Worm (Caenorhabditis elegans): Measurements from ENCODE around the gene H35N09.1.
A peak's percentile ranks its signal among the peaks of the same experiment; 100 is the strongest.

The H35N09.1 gene

ce11 chrX:8625090-8625489 lies 20.0 kb downstream of the H35N09.1 start, which contains the start of gene K01A12.3:
Gene K01A12.3 (minus strand): TSS chrX:8625190.
- TF ChIP-seq lin-11 (tag; optimal IDR thresholded peaks at IDR 0.05) (no peak), lsy-2 (tag; optimal IDR thresholded peaks at IDR 0.05) (no peak), nhr-23 (tag; optimal IDR thresholded peaks at IDR 0.05) (no peak), ztf-4 (tag; optimal IDR thresholded peaks at IDR 0.05) (no peak)

ce11 chrX:8638679-8639184 lies 33.6 kb downstream of the H35N09.1 start:
- TF ChIP-seq dmd-4 (tag; optimal IDR thresholded peaks at IDR 0.05) (no peak), aly-2 (tag; optimal IDR thresholded peaks at IDR 0.05) (no peak), Y55F3AM.14 (GFP tag; optimal IDR thresholded peaks at IDR 0.05) (peak; percentile 15), zag-1 (tag; optimal IDR thresholded peaks at IDR 0.05) (no peak), lin-11 (tag; optimal IDR thresholded peaks at IDR 0.05) (no peak), nhr-237 (tag; optimal IDR thresholded peaks at IDR 0.05) (no peak), unc-62 (GFP tag; optimal IDR thresholded peaks at IDR 0.05) (no peak), sma-3 (GFP tag; optimal IDR thresholded peaks at IDR 0.05) (peak; percentile 15), nhr-21 (tag; optimal IDR thresholded peaks at IDR 0.05) (peak; percentile 12)

DNA sequence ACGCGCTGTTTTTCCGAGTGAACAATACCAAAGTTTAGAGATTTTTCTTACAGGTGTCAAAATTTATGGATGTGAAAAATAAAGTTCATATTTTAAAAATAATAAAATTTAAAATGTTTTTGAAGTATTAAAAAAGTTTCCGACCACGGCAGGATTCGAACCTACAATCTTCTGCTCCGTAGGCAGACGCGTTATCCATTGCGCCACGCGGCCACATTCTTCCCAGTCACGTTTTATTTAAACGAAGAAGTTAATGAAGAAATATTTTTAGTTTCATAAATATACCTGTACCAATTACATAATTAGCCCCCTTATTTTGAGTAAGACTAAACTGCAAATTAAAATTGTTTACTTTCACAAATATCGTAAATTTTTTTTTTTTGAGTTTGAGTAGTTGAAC lies 35.5 kb downstream of the H35N09.1 start:
- peak; percentile 13 for TF ChIP-seq sma-3 (GFP tag; optimal IDR thresholded peaks at IDR 0.05)
- no peak for TF ChIP-seq ztf-1 (GFP tag; conservative IDR thresholded peaks at IDR 0.05)
- TF ChIP-seq gmeb-1 (tag; optimal IDR thresholded peaks at IDR 0.05), result no peak
- peak; percentile 1 for TF ChIP-seq fos-1 (tag; optimal IDR thresholded peaks at IDR 0.05)
- TF ChIP-seq crh-2 (tag; optimal IDR thresholded peaks at IDR 0.05), result peak; percentile 11
- TF ChIP-seq nhr-25 (tag; optimal IDR thresholded peaks at IDR 0.05), result no peak
- peak; percentile 18 for TF ChIP-seq sma-9 (GFP tag; optimal IDR thresholded peaks at IDR 0.05)
- no peak for TF ChIP-seq sma-9 (tag; optimal IDR thresholded peaks at IDR 0.05)

- TF ChIP-seq dmd-4 (tag; optimal IDR thresholded peaks at IDR 0.05) (no peak), R02D3.7 (tag; optimal IDR thresholded peaks at IDR 0.05) (no peak), nhr-77 (tag; optimal IDR thresholded peaks at IDR 0.05) (no peak), nhr-129 (tag; optimal IDR thresholded peaks at IDR 0.05) (no peak), F13H6.1 (tag; optimal IDR thresholded peaks at IDR 0.05) (no peak), peb-1 (tag; optimal IDR thresholded peaks at IDR 0.05) (no peak), ZK546.5 (tag; optimal IDR thresholded peaks at IDR 0.05) (no peak), ztf-1 (GFP tag; conservative IDR thresholded peaks at IDR 0.05) (no peak), sma-9 (GFP tag; optimal IDR thresholded peaks at IDR 0.05) (no peak), sma-9 (tag; optimal IDR thresholded peaks at IDR 0.05) (no peak), zag-1 (tag; optimal IDR thresholded peaks at IDR 0.05) (no peak), nhr-25 (tag; optimal IDR thresholded peaks at IDR 0.05) (no peak), ceh-16 (tag; optimal IDR thresholded peaks at IDR 0.05) (no peak), mbf-1 (tag; optimal IDR thresholded peaks at IDR 0.05) (no peak), ama-1 (optimal IDR thresholded peaks at IDR 0.05) (no peak)
These were observed 38.7 kb downstream of the H35N09.1 start, which contains the start of gene stg-2 for ce11 chrX:8643817-8644216. Gene stg-2 (minus strand): TSS chrX:8643917.

- peak; percentile 34 for TF ChIP-seq F13H6.1 (tag; optimal IDR thresholded peaks at IDR 0.05)
- no peak for TF ChIP-seq peb-1 (tag; optimal IDR thresholded peaks at IDR 0.05)
- no peak for TF ChIP-seq ztf-11 (tag; optimal IDR thresholded peaks at IDR 0.05)
- no peak for TF ChIP-seq R02D3.7 (tag; optimal IDR thresholded peaks at IDR 0.05)
- TF ChIP-seq unc-55 (GFP tag; optimal IDR thresholded peaks at IDR 0.05), result peak; percentile 42
- no peak for TF ChIP-seq sma-9 (GFP tag; optimal IDR thresholded peaks at IDR 0.05)
- TF ChIP-seq sma-9 (tag; optimal IDR thresholded peaks at IDR 0.05), result no peak
- no peak for TF ChIP-seq ZK546.5 (tag; optimal IDR thresholded peaks at IDR 0.05)
- no peak for TF ChIP-seq aly-2 (tag; optimal IDR thresholded peaks at IDR 0.05)
- TF ChIP-seq ceh-16 (tag; optimal IDR thresholded peaks at IDR 0.05), result no peak
- TF ChIP-seq mab-5 (tag; optimal IDR thresholded peaks at IDR 0.05), result no peak
- no peak for TF ChIP-seq mdl-1 (tag; optimal IDR thresholded peaks at IDR 0.05)
- TF ChIP-seq unc-62 (GFP tag; optimal IDR thresholded peaks at IDR 0.05), result no peak
- no peak for TF ChIP-seq nhr-77 (tag; optimal IDR thresholded peaks at IDR 0.05)
- TF ChIP-seq egl-27 (tag; optimal IDR thresholded peaks at IDR 0.05), result no peak
- TF ChIP-seq fos-1 (tag; optimal IDR thresholded peaks at IDR 0.05), result peak; percentile 44
- no peak for TF ChIP-seq nhr-25 (tag; optimal IDR thresholded peaks at IDR 0.05)
- TF ChIP-seq snpc-4 (tag; optimal IDR thresholded peaks at IDR 0.05), result no peak
- TF ChIP-seq crh-2 (tag; optimal IDR thresholded peaks at IDR 0.05), result peak; percentile 28
- TF ChIP-seq C34F6.9 (tag; optimal IDR thresholded peaks at IDR 0.05), result no peak
- no peak for TF ChIP-seq elt-3 (tag; optimal IDR thresholded peaks at IDR 0.05)
- TF ChIP-seq elt-1 (tag; optimal IDR thresholded peaks at IDR 0.05), result no peak
- no peak for TF ChIP-seq nhr-11 (tag; optimal IDR thresholded peaks at IDR 0.05)
- no peak for TF ChIP-seq lin-39 (tag; optimal IDR thresholded peaks at IDR 0.05)
- peak in 1 of 2 experiments; percentile 29 for TF ChIP-seq lsy-2 (tag; optimal IDR thresholded peaks at IDR 0.05)
- TF ChIP-seq nhr-10 (tag; optimal IDR thresholded peaks at IDR 0.05), result no peak
- TF ChIP-seq dmd-4 (tag; optimal IDR thresholded peaks at IDR 0.05), result no peak
- no peak for TF ChIP-seq lin-11 (tag; optimal IDR thresholded peaks at IDR 0.05)
- TF ChIP-seq zag-1 (tag; optimal IDR thresholded peaks at IDR 0.05), result no peak
- no peak for TF ChIP-seq nhr-12 (tag; optimal IDR thresholded peaks at IDR 0.05)
- no peak for TF ChIP-seq ceh-82 (tag; optimal IDR thresholded peaks at IDR 0.05)
- no peak for TF ChIP-seq nhr-23 (tag; optimal IDR thresholded peaks at IDR 0.05)
- no peak for TF ChIP-seq ztf-4 (tag; optimal IDR thresholded peaks at IDR 0.05)
- TF ChIP-seq gmeb-1 (tag; optimal IDR thresholded peaks at IDR 0.05), result no peak
- TF ChIP-seq lin-13 (GFP tag; optimal IDR thresholded peaks at IDR 0.05), result peak; percentile 8
- peak; percentile 14 for TF ChIP-seq nhr-21 (tag; optimal IDR thresholded peaks at IDR 0.05)
- peak; percentile 35 for TF ChIP-seq nhr-129 (tag; optimal IDR thresholded peaks at IDR 0.05)
These were observed 41.1 kb downstream of the H35N09.1 start for ce11 chrX:8646287-8646686.
